Fruit fly (Drosophila melanogaster): ENCODE results near the gene Hex-t1.

- TF ChIP-seq C15 (GFP tag; IDR thresholded peaks at IDR 0.05) (no peak), grau (tag; optimal IDR thresholded peaks at IDR 0.05) (no peak), CG11504 (tag; optimal IDR thresholded peaks at IDR 0.05) (no peak), CG14441 (GFP tag; IDR thresholded peaks at IDR 0.05) (no peak), nerfin-1 (tag; optimal IDR thresholded peaks at IDR 0.05) (no peak), Dbx (GFP tag; IDR thresholded peaks at IDR 0.05) (no peak), disco-r (GFP tag; optimal IDR thresholded peaks at IDR 0.05) (no peak)
These were observed 16.4 kb upstream of the Hex-t1 start for dm6 chr3R:26432526-26432925.

Data from whole organism, embryonic.